Fruit fly (Drosophila melanogaster) whole organism, embryonic: ENCODE results near the gene fru.

ENCODE experiments used
- Atf3 ChIP-seq: fragments of 200-800 bp; sonication (Bioruptor generic); optimal IDR thresholded peaks from 3 replicates; lab custom pipeline; 2016; ENCODE audit warnings: missing biosample characterization, missing genetic modification characterization
- B-H1 ChIP-seq: fragments of 200-800 bp; sonication (Bioruptor generic); IDR thresholded peaks from 3 replicates; pipeline ENCODE4 v1.3.6; 2022; ENCODE audit warnings: missing biosample characterization, missing genetic modification characterization
- C15 ChIP-seq: fragments of 200-800 bp; sonication (Bioruptor generic); IDR thresholded peaks from 3 replicates; pipeline ENCODE4 v1.3.6; 2022; ENCODE audit warnings: missing biosample characterization, missing genetic modification characterization
- CG10366 ChIP-seq: fragments of 200-800 bp; sonication (Bioruptor generic); IDR thresholded peaks from 2 replicates; pipeline ENCODE4 v1.3.6; 2022; ENCODE audit warnings: missing biosample characterization, missing genetic modification characterization
- CG11560 ChIP-seq: fragments of 200-800 bp; sonication (Bioruptor generic); IDR thresholded peaks from 3 replicates; pipeline ENCODE4 v1.3.6; 2022; ENCODE audit warnings: missing biosample characterization, missing genetic modification characterization
- CG12299 ChIP-seq: fragments of 200-800 bp; sonication (Bioruptor generic); optimal IDR thresholded peaks from 2 replicates; lab custom pipeline; 2018; ENCODE audit warnings: missing biosample characterization, mild to moderate bottlenecking, missing genetic modification characterization
- CG12659 ChIP-seq: fragments of 200-800 bp; sonication (Bioruptor generic); optimal IDR thresholded peaks from 3 replicates; lab custom pipeline; 2017; ENCODE audit warnings: mild to moderate bottlenecking, missing biosample characterization, missing genetic modification reagents, missing genetic modification characterization
- CG12769 ChIP-seq: fragments of 200-800 bp; sonication (Bioruptor generic); optimal IDR thresholded peaks from 2 replicates; lab custom pipeline; 2019; ENCODE audit warnings: missing biosample characterization, mild to moderate bottlenecking, missing genetic modification characterization, moderate library complexity
- CG12942 ChIP-seq: fragments of 200-800 bp; sonication (Bioruptor generic); optimal IDR thresholded peaks from 3 replicates; lab custom pipeline; 2016; ENCODE audit warnings: missing biosample characterization, missing genetic modification characterization
- CG13424 ChIP-seq: fragments of 200-800 bp; sonication (Bioruptor generic); optimal IDR thresholded peaks from 2 replicates; lab custom pipeline; 2019; ENCODE audit warnings: missing biosample characterization, mild to moderate bottlenecking, missing genetic modification characterization, moderate library complexity
- CG13624 ChIP-seq: fragments of 200-800 bp; sonication (Bioruptor generic); optimal IDR thresholded peaks from 2 replicates; lab custom pipeline; 2016; ENCODE audit warnings: missing biosample characterization, missing genetic modification characterization
- CG13894 ChIP-seq: fragments of 200-800 bp; sonication (Bioruptor generic); optimal IDR thresholded peaks from 3 replicates; lab custom pipeline; 2018; ENCODE audit warnings: missing biosample characterization, mild to moderate bottlenecking, missing genetic modification characterization, moderate library complexity
- CG14014 ChIP-seq: fragments of 200-800 bp; sonication (Bioruptor generic); IDR thresholded peaks from 2 replicates; pipeline ENCODE4 v1.3.6; 2022; ENCODE audit warnings: missing biosample characterization, missing genetic modification characterization
- CG14965 ChIP-seq: fragments of 200-800 bp; sonication (Bioruptor generic); optimal IDR thresholded peaks from 2 replicates; lab custom pipeline; 2016; ENCODE audit warnings: missing biosample characterization, missing genetic modification characterization, borderline replicate concordance
- CG17186 ChIP-seq: fragments of 200-800 bp; sonication (Bioruptor generic); optimal IDR thresholded peaks from 3 replicates; lab custom pipeline; 2017; ENCODE audit warnings: missing biosample characterization, missing genetic modification reagents, missing genetic modification characterization
- CG17612 ChIP-seq: fragments of 200-800 bp; sonication (Bioruptor generic); IDR thresholded peaks from 2 replicates; pipeline ENCODE4 v1.3.6; 2022; ENCODE audit warnings: missing biosample characterization, missing genetic modification characterization
- CG2202 ChIP-seq: fragments of 200-800 bp; sonication (Bioruptor generic); optimal IDR thresholded peaks from 2 replicates; lab custom pipeline; 2018; ENCODE audit warnings: missing biosample characterization, mild to moderate bottlenecking, missing genetic modification characterization
- CG30020 ChIP-seq: fragments of 200-800 bp; optimal IDR thresholded peaks from 2 replicates; lab custom pipeline; 2019; ENCODE audit warnings: missing biosample characterization, mild to moderate bottlenecking, missing genetic modification characterization, moderate library complexity
- CG32772 ChIP-seq: fragments of 200-800 bp; sonication (Bioruptor generic); IDR thresholded peaks from 2 replicates; pipeline ENCODE4 v1.3.6; 2022; ENCODE audit warnings: missing biosample characterization, missing genetic modification characterization
- CG33213 ChIP-seq: fragments of 200-800 bp; sonication (Bioruptor generic); optimal IDR thresholded peaks from 3 replicates; lab custom pipeline; 2016; ENCODE audit warnings: missing biosample characterization, missing genetic modification characterization
- CG34422 ChIP-seq: fragments of 200-800 bp; sonication (Bioruptor generic); IDR thresholded peaks from 3 replicates; pipeline ENCODE4 v1.3.6; 2022; ENCODE audit warnings: missing biosample characterization, missing genetic modification characterization
- CG4854 ChIP-seq: fragments of 200-800 bp; sonication (Bioruptor generic); optimal IDR thresholded peaks from 2 replicates; lab custom pipeline; 2016; ENCODE audit warnings: missing biosample characterization, missing genetic modification characterization, inconsistent platforms
- CG5245 ChIP-seq: fragments of 200-800 bp; sonication (Bioruptor generic); optimal IDR thresholded peaks from 3 replicates; lab custom pipeline; 2016; ENCODE audit warnings: missing biosample characterization, missing genetic modification characterization
- CG7357 ChIP-seq: fragments of 200-800 bp; sonication (Bioruptor generic); IDR thresholded peaks from 3 replicates; pipeline ENCODE4 v1.3.6; 2022; ENCODE audit warnings: missing biosample characterization, missing genetic modification characterization
- CG7556 ChIP-seq: fragments of 200-800 bp; sonication (Bioruptor generic); optimal IDR thresholded peaks from 2 replicates; lab custom pipeline; 2017; ENCODE audit warnings: missing biosample characterization, mild to moderate bottlenecking, missing genetic modification characterization
- Chrac-16 ChIP-seq: fragments of 200-800 bp; sonication (Bioruptor generic); optimal IDR thresholded peaks from 3 replicates; lab custom pipeline; 2016; ENCODE audit warnings: missing biosample characterization, missing genetic modification characterization
- CoRest ChIP-seq: fragments of 200-800 bp; sonication (Bioruptor generic); optimal IDR thresholded peaks from 3 replicates; lab custom pipeline; 2018; ENCODE audit warnings: missing biosample characterization, mild to moderate bottlenecking, missing genetic modification characterization, moderate library complexity
- D19A ChIP-seq: fragments of 200-800 bp; optimal IDR thresholded peaks from 3 replicates; lab custom pipeline; 2019; ENCODE audit warnings: missing biosample characterization, mild to moderate bottlenecking, missing genetic modification characterization, moderate library complexity
- D19B ChIP-seq: fragments of 200-800 bp; sonication (Bioruptor generic); optimal IDR thresholded peaks from 2 replicates; lab custom pipeline; 2017; ENCODE audit warnings: missing biosample characterization, mild to moderate bottlenecking, missing genetic modification characterization
- Dbx ChIP-seq: fragments of 200-800 bp; sonication (Bioruptor generic); IDR thresholded peaks from 3 replicates; pipeline ENCODE4 v1.3.6; 2022; ENCODE audit warnings: missing biosample characterization, missing genetic modification characterization
- Dip3 ChIP-seq: fragments of 200-800 bp; sonication (Bioruptor generic); optimal IDR thresholded peaks from 3 replicates; lab custom pipeline; 2016; ENCODE audit warnings: missing biosample characterization, missing genetic modification characterization
- Dp ChIP-seq: fragments of 200-800 bp; sonication (Bioruptor generic); optimal IDR thresholded peaks from 2 replicates; lab custom pipeline; 2018; ENCODE audit warnings: missing biosample characterization, mild to moderate bottlenecking, missing genetic modification characterization, moderate library complexity
- E2f2 ChIP-seq: fragments of 200-800 bp; sonication (Bioruptor generic); IDR thresholded peaks from 2 replicates; pipeline ENCODE4 v1.3.6; 2022; ENCODE audit warnings: missing biosample characterization, missing genetic modification characterization
- HmgD ChIP-seq: fragments of 200-800 bp; sonication (Bioruptor generic); optimal IDR thresholded peaks from 3 replicates; lab custom pipeline; 2016; ENCODE audit warnings: missing biosample characterization, missing genetic modification characterization
- Hr39 ChIP-seq: fragments of >200 bp; optimal IDR thresholded peaks from 2 replicates; lab custom pipeline; 2017
- NC2α ChIP-seq: fragments of 200-800 bp; sonication (Bioruptor generic); optimal IDR thresholded peaks from 2 replicates; lab custom pipeline; 2016; ENCODE audit warnings: missing biosample characterization, missing genetic modification characterization
- Stat92E ChIP-seq, 3 experiments: fragments of >200 bp in 2 of 3; fragments of 200-800 bp in 1 of 3; sonication (Bioruptor generic) in 1 of 3; optimal IDR thresholded peaks; 2 replicates each; lab custom pipeline; 2017 to 2019; ENCODE audit warnings: missing biosample characterization in 3 of 3, missing genetic modification characterization in 3 of 3, mild to moderate bottlenecking in 1 of 3, moderate library complexity in 1 of 3
- Xbp1 ChIP-seq: fragments of 200-800 bp; sonication (Bioruptor generic); optimal IDR thresholded peaks from 3 replicates; lab custom pipeline; 2016; ENCODE audit warnings: missing biosample characterization, mild to moderate bottlenecking, missing genetic modification characterization
- bbx ChIP-seq: fragments of 200-800 bp; sonication (Bioruptor generic); IDR thresholded peaks from 2 replicates; pipeline ENCODE4 v1.3.6; 2022; ENCODE audit warnings: missing biosample characterization, missing genetic modification characterization; ENCODE audit not compliant: partially characterized antibody
- br ChIP-seq: fragments of >200 bp; optimal IDR thresholded peaks from 2 replicates; lab custom pipeline; 2017
- en ChIP-seq: fragments of 200-800 bp; sonication (Bioruptor generic); optimal IDR thresholded peaks from 2 replicates; lab custom pipeline; 2016; ENCODE audit warnings: missing biosample characterization, missing genetic modification characterization
- gem ChIP-seq: fragments of 200-800 bp; sonication (Bioruptor generic); optimal IDR thresholded peaks from 2 replicates; lab custom pipeline; 2019; ENCODE audit warnings: missing biosample characterization, mild to moderate bottlenecking, missing genetic modification characterization, moderate library complexity
- hb ChIP-seq: fragments of 200-800 bp; sonication (Bioruptor generic); IDR thresholded peaks from 3 replicates; pipeline ENCODE4 v1.3.6; 2022; ENCODE audit warnings: missing biosample characterization, missing genetic modification characterization; ENCODE audit not compliant: partially characterized antibody
- her ChIP-seq: fragments of 200-800 bp; sonication (Bioruptor generic); optimal IDR thresholded peaks from 2 replicates; lab custom pipeline; 2016; ENCODE audit warnings: missing biosample characterization, missing genetic modification characterization
- lmd ChIP-seq: fragments of 200-800 bp; sonication (Bioruptor generic); IDR thresholded peaks from 2 replicates; pipeline ENCODE4 v1.3.6; 2022; ENCODE audit warnings: missing biosample characterization, missing genetic modification characterization
- otp ChIP-seq: fragments of 200-800 bp; sonication (Bioruptor generic); IDR thresholded peaks from 3 replicates; pipeline ENCODE4, ENCODE4 v1.3.6; 2022; ENCODE audit warnings: missing biosample characterization, missing genetic modification characterization
- p53 ChIP-seq: fragments of 200-800 bp; sonication (Bioruptor generic); optimal IDR thresholded peaks from 2 replicates; lab custom pipeline; 2016; ENCODE audit warnings: missing biosample characterization, missing genetic modification characterization
- pnt ChIP-seq: fragments of 200-800 bp; sonication (Bioruptor generic); optimal IDR thresholded peaks from 3 replicates; lab custom pipeline; 2016; ENCODE audit warnings: missing biosample characterization, missing genetic modification characterization
- pzg ChIP-seq: fragments of 200-800 bp; sonication (Bioruptor generic); optimal IDR thresholded peaks from 3 replicates; lab custom pipeline; 2018; ENCODE audit warnings: missing biosample characterization, mild to moderate bottlenecking, missing genetic modification characterization, moderate library complexity
- row ChIP-seq: fragments of 200-800 bp; sonication (Bioruptor generic); IDR thresholded peaks from 3 replicates; pipeline ENCODE4 v1.3.6; 2022; ENCODE audit warnings: missing biosample characterization, missing genetic modification characterization
- scrt ChIP-seq: fragments of 200-800 bp; sonication (Bioruptor generic); optimal IDR thresholded peaks from 2 replicates; lab custom pipeline; 2018; ENCODE audit warnings: missing biosample characterization, mild to moderate bottlenecking, missing genetic modification characterization, moderate library complexity
- vvl ChIP-seq: fragments of 200-800 bp; sonication (Bioruptor generic); IDR thresholded peaks from 2 replicates; pipeline ENCODE4 v1.3.6; 2022; ENCODE audit warnings: missing biosample characterization, missing genetic modification characterization

Gene fru

dm6 chr3R:18572845-18573490 is 27.6 kb upstream of the fru start, which contains the start of the genes CG7694 and fray (continued):
- TF ChIP-seq Dbx (GFP tag; lab: Robert Waterston, UW), result no peak
- no peak for TF ChIP-seq CG13894 (tag; lab: Kevin White, UChicago)
- TF ChIP-seq pnt (GFP tag; lab: Kevin White, UChicago), result no peak
- TF ChIP-seq CG12942 (GFP tag; lab: Kevin White, UChicago), result no peak
- TF ChIP-seq bbx (GFP tag; lab: Robert Waterston, UW), result 0 out of 2 replicates have a peak, but pooled peaks have one; percentile 9
- no peak for TF ChIP-seq CG13424
- TF ChIP-seq row, result 0 out of 3 replicates have a peak, but pooled peaks have one; percentile 11
- TF ChIP-seq CG7357 (GFP tag; lab: Robert Waterston, UW), result no peak
- TF ChIP-seq vvl (GFP tag; lab: Robert Waterston, UW), result no peak
- TF ChIP-seq CG17186, result peak; percentile 99
- peak; percentile 89 for TF ChIP-seq E2f2
- no peak for TF ChIP-seq CG14014 (GFP tag; lab: Robert Waterston, UW)
- TF ChIP-seq Hr39 (lab: Kevin White, UChicago), result no peak
- no peak for TF ChIP-seq HmgD (GFP tag; lab: Kevin White, UChicago)
- peak; percentile 37 for TF ChIP-seq CG12659 (GFP tag; lab: Kevin White, UChicago)
- no peak for TF ChIP-seq Stat92E (GFP tag; optimal IDR thresholded peaks at IDR 0.05; lab: Kevin White, UChicago)
- TF ChIP-seq Dp (GFP tag; lab: Kevin White, UChicago), result peak; percentile 85
- TF ChIP-seq CG12769 (tag; lab: Kevin White, UChicago), result no peak
- TF ChIP-seq otp (GFP tag; lab: Robert Waterston, UW), result no peak
- TF ChIP-seq CG7556 (GFP tag; lab: Kevin White, UChicago), result no peak
- no peak for TF ChIP-seq D19B (GFP tag; lab: Kevin White, UChicago)
- no peak for TF ChIP-seq Dip3 (GFP tag; lab: Kevin White, UChicago)
- TF ChIP-seq CG17612 (GFP tag; lab: Robert Waterston, UW), result no peak
- peak; percentile 43 for TF ChIP-seq pzg
- no peak for TF ChIP-seq CG12299 (tag; lab: Kevin White, UChicago)
- TF ChIP-seq p53 (GFP tag; lab: Kevin White, UChicago), result no peak
- no peak for TF ChIP-seq CG4854 (GFP tag; lab: Kevin White, UChicago)
- TF ChIP-seq CG11560, result no peak
- TF ChIP-seq scrt, result no peak
- no peak for TF ChIP-seq NC2α (GFP tag; lab: Kevin White, UChicago)
- TF ChIP-seq CG5245 (GFP tag; lab: Kevin White, UChicago), result no peak
- TF ChIP-seq CG33213, result no peak
- TF ChIP-seq CG13624 (GFP tag; lab: Kevin White, UChicago), result no peak
- TF ChIP-seq en (GFP tag; lab: Kevin White, UChicago), result no peak
- TF ChIP-seq CG34422 (GFP tag; lab: Robert Waterston, UW), result 0 out of 3 replicates have a peak, but pooled peaks have one; percentile 10
- no peak for TF ChIP-seq D19A
- TF ChIP-seq CG14965 (GFP tag; lab: Kevin White, UChicago), result no peak
- TF ChIP-seq Atf3 (GFP tag; lab: Kevin White, UChicago), result no peak
- TF ChIP-seq her (GFP tag; lab: Kevin White, UChicago), result no peak
- TF ChIP-seq Xbp1 (GFP tag; lab: Kevin White, UChicago), result no peak
- TF ChIP-seq Chrac-16, result no peak
- TF ChIP-seq CG30020, result no peak
- no peak for TF ChIP-seq br (lab: Kevin White, UChicago)
- no peak for TF ChIP-seq gem (tag; lab: Kevin White, UChicago)
- no peak for TF ChIP-seq B-H1
- no peak for TF ChIP-seq CoRest (tag; lab: Kevin White, UChicago)
- no peak for TF ChIP-seq CG10366 (GFP tag; lab: Robert Waterston, UW)
- no peak for TF ChIP-seq hb (GFP tag; lab: Robert Waterston, UW)
- TF ChIP-seq CG32772 (GFP tag; lab: Robert Waterston, UW), result no peak
- TF ChIP-seq C15 (GFP tag; lab: Robert Waterston, UW), result no peak
- TF ChIP-seq lmd (GFP tag; lab: Robert Waterston, UW), result no peak
- TF ChIP-seq CG2202 (tag; lab: Kevin White, UChicago), result no peak
